Worm (Caenorhabditis elegans) whole organism, L1 larva: Measurements from ENCODE around the gene srp-7.

Experiments used
- blmp-1 ChIP-seq: fragments of 150-350 bp; optimal IDR thresholded peaks from 2 replicates; lab custom pipeline; 2014; ENCODE audit warnings: missing biosample characterization, missing genetic modification characterization
- lin-39 ChIP-seq: fragments of 150-350 bp; optimal IDR thresholded peaks from 2 replicates; lab custom pipeline; 2014; ENCODE audit warnings: missing biosample characterization, missing genetic modification reagents, missing genetic modification characterization
- nhr-12 ChIP-seq: sonication (generic microtip); optimal IDR thresholded peaks from 2 replicates; lab custom pipeline; 2017; ENCODE audit warnings: missing biosample characterization, missing genetic modification characterization
- nhr-237 ChIP-seq: fragments of 150-350 bp; optimal IDR thresholded peaks from 2 replicates; lab custom pipeline; 2014; ENCODE audit warnings: missing biosample characterization, missing genetic modification characterization
- rnt-1 ChIP-seq: sonication (generic microtip); optimal IDR thresholded peaks from 2 replicates; lab custom pipeline; 2016; ENCODE audit warnings: mild to moderate bottlenecking, missing genetic modification characterization, moderate library complexity, missing compliant biosample characterization

ce11 chrV:8228712-8229119 lies 49.8 kb downstream of the srp-7 start:
- TF ChIP-seq nhr-237 (tag; lab: Kevin White, UChicago) (no peak), blmp-1 (tag; lab: Kevin White, UChicago) (no peak), nhr-12 (tag; lab: Kevin White, UChicago) (no peak), lin-39 (tag; lab: Kevin White, UChicago) (peak; percentile 58), rnt-1 (tag; lab: Kevin White, UChicago) (peak; percentile 95)
